Worm (Caenorhabditis elegans): Measurements from ENCODE around the gene col-152.

DNA sequence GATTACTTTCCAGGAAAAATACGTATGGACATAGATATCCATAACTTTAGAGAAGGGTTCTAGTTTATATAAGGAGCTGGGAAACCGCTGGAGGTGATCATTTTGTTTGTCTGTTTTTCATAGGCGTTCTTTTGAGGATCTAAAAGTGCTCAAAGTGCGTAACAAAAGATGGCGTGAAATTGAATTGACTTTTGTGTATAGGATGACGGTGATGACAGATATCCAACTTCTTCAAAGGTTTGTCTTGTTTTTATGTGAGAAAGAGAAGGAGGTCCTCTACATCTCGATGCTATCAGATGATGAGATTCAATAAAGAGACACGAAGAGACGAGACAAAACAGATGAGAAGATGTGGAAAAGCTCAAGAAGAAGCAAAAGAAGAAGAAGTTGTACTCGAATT lies 44.0 kb upstream of the col-152 start:
- TF ChIP-seq dmd-4 (tag; optimal IDR thresholded peaks at IDR 0.05; ENCODE audit: borderline replicate concordance) (no peak), unc-42 (tag; optimal IDR thresholded peaks at IDR 0.05) (no peak), F13H6.1 (tag; optimal IDR thresholded peaks at IDR 0.05) (no peak), T23F11.4 (GFP tag; optimal IDR thresholded peaks at IDR 0.05) (no peak), fkh-10 (GFP tag; optimal IDR thresholded peaks at IDR 0.05) (no peak), nhr-11 (tag; optimal IDR thresholded peaks at IDR 0.05) (no peak), elt-2 (tag; optimal IDR thresholded peaks at IDR 0.05) (no peak), hlh-30 (tag; optimal IDR thresholded peaks at IDR 0.05; ENCODE audit: insufficient read depth) (no peak), lin-11 (tag; optimal IDR thresholded peaks at IDR 0.05) (no peak), ama-1 (optimal IDR thresholded peaks at IDR 0.05) (no peak), unc-86 (tag; optimal IDR thresholded peaks at IDR 0.05) (no peak), odd-2 (tag; optimal IDR thresholded peaks at IDR 0.05) (no peak), pax-1 (tag; optimal IDR thresholded peaks at IDR 0.05) (no peak), ceh-9 (tag; optimal IDR thresholded peaks at IDR 0.05) (no peak)

All from whole organism, late embryonic.